Worm (Caenorhabditis elegans): ENCODE results near the gene lin-8.
A peak's percentile ranks its signal among the peaks of the same experiment; 100 is the strongest.

lin-8 gene

ce11 chrII:3063366-3063765 lies 6.7 kb downstream of the lin-8 start:
- TF ChIP-seq med-1 (GFP tag; optimal IDR thresholded peaks at IDR 0.05; ENCODE audit: insufficient read depth) (no peak), klf-2 (GFP tag; conservative IDR thresholded peaks at IDR 0.05) (no peak), tab-1 (GFP tag; IDR thresholded peaks at IDR 0.05) (no peak), ztf-29 (GFP tag; IDR thresholded peaks at IDR 0.05) (no peak), flt-1 (GFP tag; IDR thresholded peaks at IDR 0.05) (no peak), cog-1 (tag; optimal IDR thresholded peaks at IDR 0.05) (no peak), T22C8.4 (GFP tag; IDR thresholded peaks at IDR 0.05) (peak; percentile 88), ref-1 (GFP tag; conservative IDR thresholded peaks at IDR 0.05) (no peak)

- TF ChIP-seq ref-1 (GFP tag; conservative IDR thresholded peaks at IDR 0.05), result no peak
- TF ChIP-seq klf-2 (GFP tag; conservative IDR thresholded peaks at IDR 0.05), result no peak
- peak; percentile 93 for TF ChIP-seq T22C8.4 (GFP tag; IDR thresholded peaks at IDR 0.05)
Observed at ce11 chrII:3063984-3064383, 7.4 kb downstream of the lin-8 start.

DNA sequence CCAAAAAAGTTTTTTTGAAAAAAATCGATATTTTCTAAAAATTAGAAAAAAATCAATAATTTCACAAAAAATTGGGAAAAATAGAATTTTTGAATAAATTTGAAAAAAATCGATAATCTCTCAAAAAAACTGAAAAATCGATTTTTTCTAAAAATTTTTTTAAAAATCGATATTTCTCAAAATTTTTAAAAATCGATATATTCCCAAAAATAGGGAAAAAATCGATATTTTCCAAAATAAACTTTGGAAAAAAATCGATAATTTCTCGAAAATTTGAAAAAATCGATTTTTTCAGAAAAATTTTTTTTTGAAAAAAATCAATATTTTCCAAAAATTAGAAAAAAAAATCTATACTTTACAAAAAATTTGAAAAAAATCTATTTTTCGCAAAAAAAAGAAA lies 8.0 kb downstream of the lin-8 start:
- TF ChIP-seq T22C8.4 (GFP tag; IDR thresholded peaks at IDR 0.05) (peak; percentile 75), med-1 (GFP tag; optimal IDR thresholded peaks at IDR 0.05; ENCODE audit: insufficient read depth) (no peak)

DNA sequence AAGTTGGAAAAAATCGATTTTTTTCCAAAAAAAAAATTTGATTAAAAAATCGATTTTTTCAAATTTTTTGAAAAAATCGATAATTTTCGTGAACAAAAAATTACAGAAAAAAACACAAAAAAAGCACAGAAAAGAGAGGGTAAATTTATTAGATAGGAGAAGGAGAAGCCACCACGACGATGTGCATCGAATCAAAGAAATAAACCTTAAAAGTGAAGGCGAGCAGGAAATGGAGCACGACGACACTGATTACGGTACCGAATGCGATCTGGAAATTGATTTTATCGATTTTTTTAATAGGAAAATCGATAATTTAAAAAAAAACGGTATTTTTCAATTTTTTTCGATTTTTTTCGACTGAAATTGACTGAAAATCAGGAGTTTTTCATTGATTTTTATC lies 8.5 kb downstream of the lin-8 start:
- no peak for TF ChIP-seq cog-1 (tag; optimal IDR thresholded peaks at IDR 0.05)
- no peak for TF ChIP-seq flt-1 (GFP tag; IDR thresholded peaks at IDR 0.05)
- TF ChIP-seq ztf-29 (GFP tag; IDR thresholded peaks at IDR 0.05), result no peak
- TF ChIP-seq klf-2 (GFP tag; conservative IDR thresholded peaks at IDR 0.05), result no peak
- no peak for TF ChIP-seq med-1 (GFP tag; optimal IDR thresholded peaks at IDR 0.05; ENCODE audit: insufficient read depth)
- TF ChIP-seq ztf-23 (GFP tag; IDR thresholded peaks at IDR 0.05), result no peak
- TF ChIP-seq ref-1 (GFP tag; conservative IDR thresholded peaks at IDR 0.05), result no peak
- TF ChIP-seq T22C8.4 (GFP tag; IDR thresholded peaks at IDR 0.05), result no peak
- TF ChIP-seq tab-1 (GFP tag; IDR thresholded peaks at IDR 0.05), result no peak

DNA sequence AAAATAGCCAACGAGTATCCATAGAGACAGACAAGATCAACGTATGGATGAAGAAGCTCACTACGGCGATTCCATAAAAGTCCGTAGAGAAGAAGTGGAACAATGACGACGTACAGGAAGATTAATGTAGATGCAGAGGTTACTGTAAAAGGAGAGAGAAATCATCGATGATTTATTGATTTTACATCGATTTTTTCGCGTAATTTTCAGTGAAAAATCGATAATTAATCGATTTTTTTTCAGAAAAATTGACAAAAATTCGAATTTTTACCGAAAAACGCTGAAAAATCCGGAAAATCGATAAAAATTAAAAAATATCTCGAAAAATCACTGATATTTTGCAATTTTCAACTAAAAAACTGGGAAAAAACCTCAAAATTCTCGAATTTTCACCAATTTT lies 9.8 kb downstream of the lin-8 start:
- TF ChIP-seq T22C8.4 (GFP tag; IDR thresholded peaks at IDR 0.05) (0 out of 2 replicates have a peak, but pooled peaks have one; percentile 50), ztf-23 (GFP tag; IDR thresholded peaks at IDR 0.05) (no peak)

DNA sequence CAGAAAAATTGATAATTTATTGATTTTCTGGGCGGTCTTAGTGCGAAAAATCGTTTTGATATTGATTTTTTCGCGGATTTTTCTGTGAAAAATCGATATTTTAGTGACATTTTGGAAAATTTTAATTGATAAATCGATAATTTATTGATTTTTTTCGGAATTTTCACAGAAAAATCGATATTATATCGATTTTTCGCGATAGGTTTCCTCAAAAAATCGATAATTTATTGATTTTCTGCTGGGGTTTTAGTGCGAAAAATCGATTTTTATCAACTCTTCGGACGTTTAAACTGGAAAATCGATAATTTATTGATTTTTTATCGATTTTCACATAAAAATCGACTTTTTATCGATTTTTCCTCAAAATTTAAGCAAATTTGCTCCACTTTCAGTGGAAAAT lies 10.8 kb downstream of the lin-8 start:
- TF ChIP-seq ref-1 (GFP tag; conservative IDR thresholded peaks at IDR 0.05), result no peak
- TF ChIP-seq T22C8.4 (GFP tag; IDR thresholded peaks at IDR 0.05), result peak; percentile 67; the same call in 1 of the 2 replicates

DNA sequence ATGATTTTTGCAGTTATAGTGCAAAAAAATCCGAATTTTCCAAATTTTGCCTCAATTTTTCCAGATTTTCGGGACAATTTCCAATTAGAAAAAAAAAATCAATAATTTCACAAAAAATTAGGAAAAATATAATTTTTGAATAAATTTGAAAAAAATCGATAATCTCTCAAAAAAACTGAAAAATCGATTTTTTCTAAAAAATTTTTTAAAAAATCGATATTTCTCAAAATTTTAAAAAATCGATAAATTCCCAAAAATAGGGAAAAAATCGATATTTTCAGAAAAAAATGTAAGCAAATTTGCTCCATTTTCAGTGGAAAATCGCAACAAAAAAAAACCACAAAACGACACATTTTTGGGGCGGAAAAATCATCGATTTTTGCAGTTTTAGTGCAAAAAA lies 11.3 kb downstream of the lin-8 start:
- peak; percentile 89 for TF ChIP-seq T22C8.4 (GFP tag; IDR thresholded peaks at IDR 0.05)
- TF ChIP-seq ztf-29 (GFP tag; IDR thresholded peaks at IDR 0.05), result no peak

DNA sequence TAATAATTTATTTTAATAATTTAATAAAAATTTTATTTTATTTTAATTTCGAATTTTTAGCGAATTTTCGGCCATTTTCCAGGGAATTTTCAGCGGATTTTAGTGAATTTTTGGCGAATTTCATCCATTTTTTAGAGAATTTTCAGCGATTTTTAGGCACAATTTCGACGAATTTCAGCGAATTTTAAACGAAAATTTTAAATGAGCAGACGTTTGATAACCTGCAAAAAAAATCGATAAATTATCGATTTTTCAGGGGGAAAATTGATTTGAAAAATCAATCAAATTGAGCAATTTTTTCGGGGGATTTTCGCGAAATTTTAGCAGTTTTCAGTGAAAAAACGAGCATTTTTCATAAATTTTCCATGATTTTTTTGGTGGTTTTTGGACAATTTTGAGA lies 12.0 kb downstream of the lin-8 start:
- TF ChIP-seq T22C8.4 (GFP tag; IDR thresholded peaks at IDR 0.05), result peak; percentile 21; the same call in 1 of the 2 replicates
- no peak for TF ChIP-seq tab-1 (GFP tag; IDR thresholded peaks at IDR 0.05)

DNA sequence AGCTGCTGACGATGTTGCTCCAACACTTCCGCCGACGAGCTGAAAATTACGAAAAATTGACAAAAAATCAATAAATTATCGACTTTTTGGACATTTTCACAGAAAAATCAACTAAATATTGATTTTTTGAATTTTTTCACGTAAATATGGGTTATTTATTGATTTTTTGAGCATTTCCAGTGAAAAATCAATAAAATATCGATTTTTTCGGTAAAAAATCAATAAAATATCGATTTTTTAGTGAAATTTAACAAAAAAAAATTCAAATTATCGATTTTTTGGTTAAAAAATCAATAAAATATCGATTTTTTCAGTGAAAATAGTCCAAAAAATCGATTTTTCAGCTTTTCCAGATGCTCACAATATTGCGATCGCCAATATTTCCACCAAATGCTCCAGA lies 13.6 kb downstream of the lin-8 start:
- TF ChIP-seq T22C8.4 (GFP tag; IDR thresholded peaks at IDR 0.05) (peak; percentile 89), tab-1 (GFP tag; IDR thresholded peaks at IDR 0.05) (no peak)

ce11 chrII:3071012-3071749 lies 14.6 kb downstream of the lin-8 start, which contains the start of gene Y25C1A.7:
Gene Y25C1A.7 (minus strand): TSS chrII:3071062.
- 0 out of 2 replicates have a peak, but pooled peaks have one; percentile 15 for TF ChIP-seq T22C8.4 (GFP tag; IDR thresholded peaks at IDR 0.05)
- TF ChIP-seq ref-1 (GFP tag; conservative IDR thresholded peaks at IDR 0.05), result no peak
- peak; percentile 13; the same call in 1 of the 2 replicates for TF ChIP-seq ztf-29 (GFP tag; IDR thresholded peaks at IDR 0.05)
- TF ChIP-seq tab-1 (GFP tag; IDR thresholded peaks at IDR 0.05), result no peak
- no peak for TF ChIP-seq cog-1 (tag; optimal IDR thresholded peaks at IDR 0.05)
- TF ChIP-seq ztf-23 (GFP tag; IDR thresholded peaks at IDR 0.05), result no peak
- no peak for TF ChIP-seq klf-2 (GFP tag; conservative IDR thresholded peaks at IDR 0.05)
- TF ChIP-seq med-1 (GFP tag; optimal IDR thresholded peaks at IDR 0.05; ENCODE audit: insufficient read depth), result no peak
- TF ChIP-seq flt-1 (GFP tag; IDR thresholded peaks at IDR 0.05), result no peak

DNA sequence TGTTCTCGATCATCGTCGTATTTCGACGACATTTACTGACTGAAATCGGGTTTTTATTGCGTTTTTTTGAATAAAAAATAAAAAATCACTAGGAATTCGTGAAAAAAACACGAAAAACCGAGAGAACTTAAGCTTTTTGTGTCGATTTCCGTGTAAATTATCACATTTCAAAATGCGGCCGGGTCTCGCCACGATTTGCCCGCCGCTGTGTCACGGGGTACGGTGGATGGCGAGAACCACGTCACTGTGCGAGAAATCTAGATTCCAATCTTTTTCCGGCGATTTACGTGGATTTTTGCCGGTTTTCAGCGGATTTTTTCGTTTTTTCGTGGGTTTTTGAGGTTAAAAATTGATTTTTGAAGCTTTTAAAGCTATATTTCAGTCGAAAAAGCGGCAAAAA lies 20.3 kb downstream of the lin-8 start, which contains the start of gene Y25C1A.8:
TSS of gene Y25C1A.8 (minus strand) at position 45 of the 400 bp plus-strand sequence.
- no peak for TF ChIP-seq tab-1 (GFP tag; IDR thresholded peaks at IDR 0.05)
- no peak for TF ChIP-seq klf-2 (GFP tag; conservative IDR thresholded peaks at IDR 0.05)
- TF ChIP-seq med-1 (GFP tag; optimal IDR thresholded peaks at IDR 0.05; ENCODE audit: insufficient read depth), result no peak
- peak; percentile 64; the same call in 1 of the 2 replicates for TF ChIP-seq flt-1 (GFP tag; IDR thresholded peaks at IDR 0.05)
- no peak for TF ChIP-seq ztf-29 (GFP tag; IDR thresholded peaks at IDR 0.05)
- TF ChIP-seq ref-1 (GFP tag; conservative IDR thresholded peaks at IDR 0.05), result no peak
- no peak for TF ChIP-seq T22C8.4 (GFP tag; IDR thresholded peaks at IDR 0.05)
- TF ChIP-seq ztf-23 (GFP tag; IDR thresholded peaks at IDR 0.05), result peak; percentile 63
- peak; percentile 57 for TF ChIP-seq cog-1 (tag; optimal IDR thresholded peaks at IDR 0.05)
